Worm (Caenorhabditis elegans) whole organism, late embryonic: ENCODE data around the gene ZK1098.3.
A peak's percentile ranks its signal among the peaks of the same experiment; 100 is the strongest.

ENCODE experiments used
- C08G9.2 ChIP-seq: sonication (generic microtip); optimal IDR thresholded peaks from 2 replicates; lab custom pipeline; 2016; ENCODE audit warnings: mild to moderate bottlenecking, missing genetic modification characterization, moderate library complexity, missing compliant biosample characterization
- C38D4.7 ChIP-seq: fragments of 200-800 bp; sonication (Bioruptor generic); optimal IDR thresholded peaks from 2 replicates; lab custom pipeline; 2018; ENCODE audit warnings: mild to moderate bottlenecking, missing genetic modification characterization, moderate library complexity, missing compliant biosample characterization
- K02D7.2 ChIP-seq: sonication (generic microtip); optimal IDR thresholded peaks from 2 replicates; lab custom pipeline; 2017; ENCODE audit warnings: mild to moderate bottlenecking, missing genetic modification characterization, missing compliant biosample characterization
- K09A11.1 ChIP-seq: sonication (generic microtip); optimal IDR thresholded peaks from 2 replicates; lab custom pipeline; 2017; ENCODE audit warnings: antibody characterized with exemption, mild to moderate bottlenecking, missing genetic modification characterization, missing compliant biosample characterization; ENCODE audit not compliant: insufficient read depth
- Y22D7AL.16 ChIP-seq: sonication (generic microtip); optimal IDR thresholded peaks from 2 replicates; lab custom pipeline; 2016; ENCODE audit warnings: missing genetic modification characterization, missing compliant biosample characterization
- ahr-1 ChIP-seq: sonication (generic microtip); optimal IDR thresholded peaks from 2 replicates; lab custom pipeline; 2016; ENCODE audit warnings: missing genetic modification characterization, missing compliant biosample characterization
- ama-1 ChIP-seq: fragments of 150-350 bp; optimal IDR thresholded peaks from 2 replicates; lab custom pipeline; 2014
- ceh-18 ChIP-seq: sonication (generic microtip); optimal IDR thresholded peaks from 2 replicates; lab custom pipeline; 2016; ENCODE audit warnings: missing genetic modification characterization, missing compliant biosample characterization
- ceh-19 ChIP-seq: fragments of 200-800 bp; sonication (Bioruptor generic); optimal IDR thresholded peaks from 2 replicates; lab custom pipeline; 2018; ENCODE audit warnings: mild to moderate bottlenecking, missing genetic modification characterization, missing compliant biosample characterization
- ceh-22 ChIP-seq: sonication (generic microtip); optimal IDR thresholded peaks from 2 replicates; lab custom pipeline; 2017; ENCODE audit warnings: missing biosample characterization, missing genetic modification characterization
- ceh-24 ChIP-seq: sonication (generic microtip); optimal IDR thresholded peaks from 2 replicates; lab custom pipeline; 2016; ENCODE audit warnings: mild to moderate bottlenecking, missing genetic modification characterization, missing compliant biosample characterization
- ceh-30 ChIP-seq: fragments of 150-350 bp; optimal IDR thresholded peaks from 2 replicates; lab custom pipeline; 2014; ENCODE audit warnings: missing biosample characterization, missing genetic modification characterization
- ceh-31 ChIP-seq: sonication (generic microtip); optimal IDR thresholded peaks from 2 replicates; lab custom pipeline; 2016; ENCODE audit warnings: missing genetic modification characterization, missing compliant biosample characterization
- ceh-34 ChIP-seq: sonication (generic microtip); optimal IDR thresholded peaks from 2 replicates; lab custom pipeline; 2016; ENCODE audit warnings: mild to moderate bottlenecking, missing genetic modification characterization, missing compliant biosample characterization
- ceh-48 ChIP-seq: sonication (generic microtip); optimal IDR thresholded peaks from 2 replicates; lab custom pipeline; 2016; ENCODE audit warnings: missing genetic modification characterization, inconsistent platforms, missing compliant biosample characterization
- ceh-6 ChIP-seq: fragments of 200-800 bp; sonication (Bioruptor generic); optimal IDR thresholded peaks from 2 replicates; lab custom pipeline; 2018; ENCODE audit warnings: mild to moderate bottlenecking, missing genetic modification characterization, missing compliant biosample characterization
- che-1 ChIP-seq: sonication (generic microtip); optimal IDR thresholded peaks from 2 replicates; lab custom pipeline; 2016; ENCODE audit warnings: mild to moderate bottlenecking, missing genetic modification characterization, missing compliant biosample characterization
- elt-2 ChIP-seq: sonication (generic microtip); optimal IDR thresholded peaks from 2 replicates; lab custom pipeline; 2016; ENCODE audit warnings: missing genetic modification reagents, missing genetic modification characterization, missing compliant biosample characterization
- ets-4 ChIP-seq: sonication (generic microtip); optimal IDR thresholded peaks from 2 replicates; lab custom pipeline; 2016; ENCODE audit warnings: missing genetic modification characterization, missing compliant biosample characterization
- eyg-1 ChIP-seq: sonication (generic microtip); optimal IDR thresholded peaks from 2 replicates; lab custom pipeline; 2016; ENCODE audit warnings: missing genotype, missing genetic modification characterization, missing compliant biosample characterization
- fax-1 ChIP-seq: sonication (generic microtip); optimal IDR thresholded peaks from 2 replicates; lab custom pipeline; 2016; ENCODE audit warnings: missing genotype, missing genetic modification characterization, missing compliant biosample characterization
- fkh-10 ChIP-seq: fragments of 150-350 bp; optimal IDR thresholded peaks from 2 replicates; lab custom pipeline; 2014; ENCODE audit warnings: missing biosample characterization, missing genetic modification reagents, missing genetic modification characterization
- hlh-15 ChIP-seq: sonication (generic microtip); optimal IDR thresholded peaks from 2 replicates; lab custom pipeline; 2016; ENCODE audit warnings: missing genetic modification characterization, missing compliant biosample characterization
- hlh-30 ChIP-seq: sonication (generic microtip); optimal IDR thresholded peaks from 2 replicates; lab custom pipeline; 2017; ENCODE audit warnings: antibody characterized with exemption, missing genetic modification characterization, missing compliant biosample characterization; ENCODE audit not compliant: insufficient read depth
- hlh-6 ChIP-seq: sonication (generic microtip); optimal IDR thresholded peaks from 2 replicates; lab custom pipeline; 2016; ENCODE audit warnings: missing genotype, missing genetic modification characterization, missing compliant biosample characterization
- hlh-8 ChIP-seq: sonication (generic microtip); optimal IDR thresholded peaks from 2 replicates; lab custom pipeline; 2016; ENCODE audit warnings: missing genotype, missing genetic modification characterization, missing compliant biosample characterization
- lim-6 ChIP-seq: sonication (generic microtip); optimal IDR thresholded peaks from 2 replicates; lab custom pipeline; 2016; ENCODE audit warnings: missing genetic modification characterization, missing compliant biosample characterization
- madf-2 ChIP-seq: sonication (generic microtip); optimal IDR thresholded peaks from 2 replicates; lab custom pipeline; 2017; ENCODE audit warnings: missing genetic modification characterization, missing compliant biosample characterization
- mec-3 ChIP-seq: sonication (generic microtip); optimal IDR thresholded peaks from 2 replicates; lab custom pipeline; 2016; ENCODE audit warnings: borderline replicate concordance, missing genetic modification characterization, missing compliant biosample characterization
- nfya-1 ChIP-seq: sonication (generic microtip); optimal IDR thresholded peaks from 2 replicates; lab custom pipeline; 2017; ENCODE audit warnings: missing genetic modification characterization, mild to moderate bottlenecking, missing compliant biosample characterization, antibody characterized with exemption, moderate library complexity
- npax-4 ChIP-seq: sonication (generic microtip); optimal IDR thresholded peaks from 2 replicates; lab custom pipeline; 2016; ENCODE audit warnings: missing genetic modification characterization, missing compliant biosample characterization
- odd-2 ChIP-seq: sonication (generic microtip); optimal IDR thresholded peaks from 2 replicates; lab custom pipeline; 2017; ENCODE audit warnings: antibody characterized with exemption, mild to moderate bottlenecking, missing genetic modification characterization, missing compliant biosample characterization
- pag-3 ChIP-seq: sonication (generic microtip); optimal IDR thresholded peaks from 2 replicates; lab custom pipeline; 2016; ENCODE audit warnings: missing compliant biosample characterization, missing genetic modification characterization, borderline replicate concordance
- pax-1 ChIP-seq: fragments of 150-350 bp; optimal IDR thresholded peaks from 2 replicates; lab custom pipeline; 2014; ENCODE audit warnings: missing biosample characterization, missing genetic modification characterization
- pha-4 ChIP-seq: fragments of 150-350 bp; optimal IDR thresholded peaks from 2 replicates; lab custom pipeline; 2018; ENCODE audit warnings: missing biosample characterization, missing genetic modification reagents, missing genetic modification characterization
- pqm-1 ChIP-seq: sonication (generic microtip); optimal IDR thresholded peaks from 2 replicates; lab custom pipeline; 2016; ENCODE audit warnings: missing genetic modification characterization, missing compliant biosample characterization
- pros-1 ChIP-seq: fragments of 150-350 bp; optimal IDR thresholded peaks from 2 replicates; lab custom pipeline; 2014; ENCODE audit warnings: missing biosample characterization, missing genetic modification reagents, missing genetic modification characterization
- ref-2 ChIP-seq: sonication (generic microtip); optimal IDR thresholded peaks from 2 replicates; lab custom pipeline; 2016; ENCODE audit warnings: missing genetic modification characterization, missing compliant biosample characterization
- rnt-1 ChIP-seq: sonication (generic microtip); optimal IDR thresholded peaks from 2 replicates; lab custom pipeline; 2016; ENCODE audit warnings: missing genetic modification characterization, missing compliant biosample characterization
- sdc-2 ChIP-seq: sonication (generic microtip); optimal IDR thresholded peaks from 2 replicates; lab custom pipeline; 2016; ENCODE audit warnings: missing genotype, missing genetic modification characterization, missing compliant biosample characterization
- sox-2 ChIP-seq: fragments of 200-800 bp; sonication (Bioruptor generic); IDR thresholded peaks from 2 replicates; pipeline ENCODE4 v1.3.6; 2022; ENCODE audit warnings: missing genetic modification reagents, missing genetic modification characterization, missing compliant biosample characterization
- tbx-2 ChIP-seq: sonication (generic microtip); optimal IDR thresholded peaks from 2 replicates; lab custom pipeline; 2016; ENCODE audit warnings: missing genetic modification characterization, missing compliant biosample characterization
- unc-3 ChIP-seq, 2 experiments: fragments of 200-800 bp in 1 of 2; sonication (Bioruptor generic) in 1 of 2; sonication (generic microtip) in 1 of 2; conservative IDR thresholded peaks in 1 of 2; optimal IDR thresholded peaks in 1 of 2; 2 replicates each; pipeline versions ENCODE4 v1.3.6 to Lab custom; 2016 to 2022; ENCODE audit warnings: missing compliant biosample characterization in 2 of 2, missing genetic modification characterization in 2 of 2, missing genetic modification reagents in 1 of 2
- unc-42 ChIP-seq: sonication (generic microtip); optimal IDR thresholded peaks from 2 replicates; lab custom pipeline; 2016; ENCODE audit warnings: missing genotype, missing genetic modification characterization, missing compliant biosample characterization
- unc-55 ChIP-seq: sonication (generic microtip); optimal IDR thresholded peaks from 2 replicates; lab custom pipeline; 2017; ENCODE audit warnings: missing biosample characterization, missing genetic modification reagents, missing genetic modification characterization
- unc-86 ChIP-seq: sonication (generic microtip); optimal IDR thresholded peaks from 2 replicates; lab custom pipeline; 2016; ENCODE audit warnings: missing genetic modification characterization, missing compliant biosample characterization
- zip-5 ChIP-seq: sonication (generic microtip); optimal IDR thresholded peaks from 2 replicates; lab custom pipeline; 2016; ENCODE audit warnings: missing genetic modification characterization, missing compliant biosample characterization
- ztf-16 ChIP-seq: sonication (generic microtip); optimal IDR thresholded peaks from 2 replicates; lab custom pipeline; 2017; ENCODE audit warnings: missing genetic modification characterization, missing compliant biosample characterization

The ZK1098.3 gene

DNA sequence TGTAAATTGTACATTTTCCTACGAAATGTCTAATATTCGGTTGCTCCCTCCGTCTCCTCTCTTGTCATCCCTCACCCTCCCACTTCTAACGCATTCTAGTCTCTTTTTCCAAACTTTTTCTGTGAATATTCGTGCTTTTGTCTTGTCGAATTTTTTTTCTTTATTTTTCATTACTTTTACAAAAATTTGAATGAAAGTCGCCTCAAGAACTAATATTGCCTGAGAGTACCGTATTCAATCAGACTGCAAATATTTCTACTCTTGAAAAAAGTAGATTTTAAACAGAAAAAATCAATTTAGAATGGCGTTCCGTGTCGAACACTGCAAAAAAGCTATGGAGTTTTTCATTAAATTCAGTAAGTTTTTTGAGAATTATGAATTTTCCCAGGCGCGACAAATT lies 17.8 kb upstream of the ZK1098.3 start, which contains the start of gene ZK1098.11:
Gene ZK1098.11, plus strand, starts transcription at position 301 of the 400 bp plus-strand sequence.
- TF ChIP-seq lim-6 (tag; lab: Kevin White, UChicago) (no peak), K02D7.2 (no peak), C38D4.7 (no peak), pax-1 (tag; lab: Kevin White, UChicago) (no peak), odd-2 (tag; lab: Kevin White, UChicago) (no peak), tbx-2 (no peak), ceh-6 (GFP tag; lab: Kevin White, UChicago) (no peak), ceh-19 (no peak), ceh-48 (tag; lab: Kevin White, UChicago) (no peak), ceh-30 (tag; lab: Kevin White, UChicago) (no peak), che-1 (no peak)

DNA sequence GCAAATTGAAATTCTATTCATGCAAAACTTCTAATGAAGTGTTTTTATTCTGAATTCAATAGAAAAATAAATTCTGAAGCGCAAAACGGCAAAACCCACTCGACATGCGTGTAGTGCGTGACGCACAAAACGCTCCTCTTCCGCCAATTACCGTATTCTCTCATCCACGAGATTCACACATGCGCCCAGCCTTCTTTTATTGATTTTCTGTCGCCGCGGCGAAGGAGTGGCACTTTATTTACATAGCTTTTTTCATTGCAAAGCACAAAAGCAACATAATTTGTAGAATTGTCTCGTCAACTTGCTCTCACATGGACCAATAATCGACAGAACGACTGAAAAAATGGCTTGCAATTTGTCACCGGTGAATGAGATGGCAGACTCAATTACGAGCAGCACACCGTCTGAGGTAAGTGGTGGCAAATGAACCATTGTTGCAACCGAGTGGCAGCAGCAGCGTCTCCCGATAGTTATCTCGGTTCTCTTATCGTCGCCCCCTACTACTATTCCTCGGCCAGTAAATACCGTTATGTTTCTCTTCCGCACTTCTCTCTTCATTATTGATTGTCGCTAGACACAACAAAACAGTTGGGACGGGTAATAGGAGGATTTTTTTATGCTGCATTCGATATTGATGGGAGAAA lies 7.6 kb upstream of the ZK1098.3 start, which contains the start of gene unc-16:
Gene unc-16, plus strand, starts transcription at position 243 of the 644 bp plus-strand sequence.
- TF ChIP-seq sdc-2 (tag; lab: Kevin White, UChicago) (no peak), elt-2 (tag; lab: Kevin White, UChicago) (peak; percentile 47), pha-4 (tag; lab: Kevin White, UChicago) (peak; percentile 78), C08G9.2 (tag; lab: Kevin White, UChicago) (no peak), tbx-2 (peak; percentile 74), rnt-1 (tag; lab: Kevin White, UChicago) (peak; percentile 36), ceh-34 (peak; percentile 70), hlh-30 (tag; lab: Kevin White, UChicago) (peak; percentile 93), fkh-10 (no peak), ceh-18 (tag; lab: Kevin White, UChicago) (peak; percentile 58), ama-1 (lab: Kevin White, UChicago) (peak; percentile 1), ceh-24 (tag; lab: Kevin White, UChicago) (no peak), nfya-1 (tag; lab: Kevin White, UChicago) (peak; percentile 95), Y22D7AL.16 (tag; lab: Kevin White, UChicago) (no peak), unc-86 (tag; lab: Kevin White, UChicago) (peak; percentile 0), hlh-8 (tag; lab: Kevin White, UChicago) (peak; percentile 55), ets-4 (tag; lab: Kevin White, UChicago) (peak; percentile 40), ceh-22 (no peak), unc-55 (GFP tag; lab: Kevin White, UChicago) (peak; percentile 90), hlh-6 (tag; lab: Kevin White, UChicago) (no peak), eyg-1 (tag; lab: Kevin White, UChicago) (no peak), pag-3 (tag; lab: Kevin White, UChicago) (no peak), ceh-48 (tag; lab: Kevin White, UChicago) (peak; percentile 99), ceh-31 (tag; lab: Kevin White, UChicago) (peak; percentile 84), ref-2 (tag; lab: Kevin White, UChicago) (peak; percentile 25), fax-1 (tag; lab: Kevin White, UChicago) (no peak), lim-6 (tag; lab: Kevin White, UChicago) (no peak), madf-2 (tag; lab: Kevin White, UChicago) (no peak), unc-42 (peak; percentile 36), ztf-16 (tag; lab: Kevin White, UChicago) (peak; percentile 56)

DNA sequence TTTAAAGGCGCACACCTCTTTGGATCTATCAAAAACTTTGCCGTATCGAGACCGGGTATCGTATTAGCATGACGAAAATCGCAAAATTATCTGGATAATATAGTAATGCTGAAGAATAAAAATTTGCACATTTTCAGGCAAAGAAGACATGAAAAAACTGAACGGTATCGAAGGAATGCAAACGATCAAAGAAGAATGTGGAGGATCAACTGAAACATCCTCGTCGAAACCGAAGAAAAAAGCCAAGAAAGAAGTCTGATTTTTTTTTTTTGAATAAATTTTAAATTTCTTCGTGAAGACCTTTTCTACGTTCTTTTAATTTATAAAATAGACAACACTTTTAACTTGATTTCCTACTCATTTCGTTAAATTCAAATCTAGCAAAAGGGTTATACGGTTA lies 6.3 kb upstream of the ZK1098.3 start, which contains the start of gene ZK1098.12:
Gene ZK1098.12, plus strand, starts transcription at position 301 of the 400 bp plus-strand sequence.
- no peak for TF ChIP-seq K09A11.1 (tag; lab: Kevin White, UChicago)
- TF ChIP-seq sox-2 (GFP tag; lab: Robert Waterston, UW): no peak
- TF ChIP-seq npax-4: no peak
- no peak for TF ChIP-seq ceh-18 (tag; lab: Kevin White, UChicago)
- no peak for TF ChIP-seq mec-3
- TF ChIP-seq K02D7.2: no peak
- no peak for TF ChIP-seq fkh-10
- no peak for TF ChIP-seq hlh-15 (tag; lab: Kevin White, UChicago)
- no peak for TF ChIP-seq unc-3 (GFP tag; conservative IDR thresholded peaks at IDR 0.05; lab: Robert Waterston, UW)
- TF ChIP-seq unc-3 (tag; optimal IDR thresholded peaks at IDR 0.05; lab: Kevin White, UChicago): no peak
- TF ChIP-seq lim-6 (tag; lab: Kevin White, UChicago): no peak
- TF ChIP-seq C38D4.7: no peak
- TF ChIP-seq hlh-8 (tag; lab: Kevin White, UChicago): no peak
- no peak for TF ChIP-seq pros-1
- TF ChIP-seq hlh-30 (tag; lab: Kevin White, UChicago): no peak
- no peak for TF ChIP-seq pqm-1 (tag; lab: Kevin White, UChicago)
- TF ChIP-seq ceh-48 (tag; lab: Kevin White, UChicago): no peak
- no peak for TF ChIP-seq ahr-1 (tag; lab: Kevin White, UChicago)
- TF ChIP-seq zip-5 (tag; lab: Kevin White, UChicago): no peak
- no peak for TF ChIP-seq ama-1 (lab: Kevin White, UChicago)
